Worm (Caenorhabditis elegans) whole organism, mixed stage, embryonic: Measurements from ENCODE around the gene C25E10.8.

Experiments
- ces-1 ChIP-seq: fragments of 150-350 bp; optimal IDR thresholded peaks from 2 replicates; lab custom pipeline; 2014; ENCODE audit warnings: missing biosample characterization, missing genetic modification reagents, missing genetic modification characterization
- ham-2 ChIP-seq: fragments of 200-800 bp; sonication (Bioruptor generic); optimal IDR thresholded peaks from 2 replicates; lab custom pipeline; 2018; ENCODE audit warnings: mild to moderate bottlenecking, missing genetic modification characterization, missing compliant biosample characterization
- unc-120 ChIP-seq: sonication (generic microtip); optimal IDR thresholded peaks from 2 replicates; lab custom pipeline; 2017; ENCODE audit warnings: missing genetic modification characterization, missing compliant biosample characterization; ENCODE audit not compliant: poor library complexity, severe bottlenecking

ce11 chrV:9056253-9056652 lies 2.4 kb upstream of the C25E10.8 start, which contains the start of gene C25E10.10:
- TF ChIP-seq ces-1 (GFP tag; lab: Kevin White, UChicago) (no peak), ham-2 (GFP tag; lab: Kevin White, UChicago) (no peak), unc-120 (no peak)
